Worm (Caenorhabditis elegans) whole organism, L4/young adult: ENCODE results near the gene H06H21.11.

Experiments used
- W03F9.2 ChIP-seq: fragments of 150-350 bp; optimal IDR thresholded peaks from 2 replicates; lab custom pipeline; 2014; ENCODE audit warnings: missing biosample characterization, missing genetic modification characterization
- him-1 ChIP-seq: sonication (generic microtip); optimal IDR thresholded peaks from 2 replicates; lab custom pipeline; 2016; ENCODE audit warnings: missing genotype, missing genetic modification reagents, missing genetic modification characterization, missing compliant biosample characterization

- TF ChIP-seq him-1 (tag; lab: Kevin White, UChicago) (no peak), W03F9.2 (tag; lab: Kevin White, UChicago) (no peak)
These were observed 20.1 kb upstream of the H06H21.11 start, which contains the start of gene mpz-4 for ce11 chrIV:4827219-4827618.
